Fruit fly (Drosophila melanogaster) whole organism: Measurements from ENCODE around the gene CG17778.

Experiments used
- CG8478 ChIP-seq: fragments of >200 bp; optimal IDR thresholded peaks from 2 replicates; lab custom pipeline; 2018; ENCODE audit warnings: inconsistent platforms
- Dll ChIP-seq: fragments of >200 bp; optimal IDR thresholded peaks from 2 replicates; lab custom pipeline; 2017
- pan ChIP-seq: fragments of >200 bp; optimal IDR thresholded peaks from 2 replicates; lab custom pipeline; 2017
- psq ChIP-seq: fragments of >200 bp; optimal IDR thresholded peaks from 2 replicates; lab custom pipeline; 2017
- usp ChIP-seq: fragments of >200 bp; optimal IDR thresholded peaks from 2 replicates; lab custom pipeline; 2017; ENCODE audit warnings: missing biosample characterization, missing genetic modification characterization, mixed read lengths

DNA sequence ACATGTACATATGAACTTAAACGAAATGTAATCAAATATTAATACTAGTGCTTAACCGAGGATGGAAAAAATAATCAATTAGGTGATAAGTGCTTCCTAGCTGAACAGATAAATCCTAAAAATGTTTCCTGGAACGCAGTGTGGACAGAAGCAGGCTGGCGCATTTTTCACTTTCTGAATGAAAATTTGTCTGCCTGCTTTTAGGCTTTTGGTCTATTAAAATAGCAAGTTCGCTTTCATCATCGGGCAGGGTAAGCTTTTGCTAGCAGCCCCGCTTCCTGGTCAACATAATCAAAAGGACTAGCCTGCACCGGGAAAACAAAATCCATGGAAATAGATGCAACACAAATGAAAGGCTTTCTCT is 241 bp upstream of the CG17778 start:
- TF ChIP-seq CG8478 (no peak), Dll (lab: Kevin White, UChicago) (no peak), psq (no peak), pan (no peak), usp (GFP tag; lab: Kevin White, UChicago) (no peak)
